Fruit fly (Drosophila melanogaster) whole organism, embryonic: ENCODE measurements around the gene Mekk1.

ENCODE experiments used
- Atf-2 ChIP-seq: fragments of 200-800 bp; sonication (Bioruptor generic); optimal IDR thresholded peaks from 2 replicates; lab custom pipeline; 2016; ENCODE audit warnings: missing biosample characterization, missing genetic modification characterization
- CG10959 ChIP-seq: fragments of 200-800 bp; sonication (Bioruptor generic); IDR thresholded peaks from 2 replicates; pipeline ENCODE4 v1.3.6; 2022; ENCODE audit warnings: missing biosample characterization, missing genetic modification characterization
- CG10979 ChIP-seq: fragments of 200-800 bp; sonication (Bioruptor generic); optimal IDR thresholded peaks from 2 replicates; lab custom pipeline; 2018; ENCODE audit warnings: missing biosample characterization, mild to moderate bottlenecking, missing genetic modification characterization, moderate library complexity
- CG11695 ChIP-seq: fragments of 200-800 bp; sonication (Bioruptor generic); IDR thresholded peaks from 3 replicates; pipeline ENCODE4 v1.3.6; 2022; ENCODE audit warnings: missing biosample characterization, missing genetic modification characterization
- CG12659 ChIP-seq: fragments of 200-800 bp; sonication (Bioruptor generic); optimal IDR thresholded peaks from 3 replicates; lab custom pipeline; 2017; ENCODE audit warnings: mild to moderate bottlenecking, missing biosample characterization, missing genetic modification reagents, missing genetic modification characterization
- CG12942 ChIP-seq: fragments of 200-800 bp; sonication (Bioruptor generic); optimal IDR thresholded peaks from 3 replicates; lab custom pipeline; 2016; ENCODE audit warnings: missing biosample characterization, missing genetic modification characterization
- CG14965 ChIP-seq: fragments of 200-800 bp; sonication (Bioruptor generic); optimal IDR thresholded peaks from 2 replicates; lab custom pipeline; 2016; ENCODE audit warnings: missing biosample characterization, missing genetic modification characterization, borderline replicate concordance
- CG2116 ChIP-seq: fragments of 200-800 bp; sonication (Bioruptor generic); optimal IDR thresholded peaks from 3 replicates; lab custom pipeline; 2018; ENCODE audit warnings: missing biosample characterization, mild to moderate bottlenecking, missing genetic modification characterization
- CG2875 ChIP-seq: fragments of 200-800 bp; sonication (Bioruptor generic); optimal IDR thresholded peaks from 2 replicates; lab custom pipeline; 2017; ENCODE audit warnings: missing biosample characterization, mild to moderate bottlenecking, missing genetic modification characterization, missing genetic modification reagents
- CG3065 ChIP-seq: fragments of 200-800 bp; sonication (Bioruptor generic); optimal IDR thresholded peaks from 2 replicates; lab custom pipeline; 2016; ENCODE audit warnings: missing biosample characterization, missing genetic modification characterization
- CG42726 ChIP-seq: fragments of 200-800 bp; sonication (Bioruptor generic); IDR thresholded peaks from 2 replicates; pipeline ENCODE4 v1.3.6; 2022; ENCODE audit warnings: missing biosample characterization, missing genetic modification characterization; ENCODE audit not compliant: partially characterized antibody
- CG6813 ChIP-seq: fragments of 200-800 bp; sonication (Bioruptor generic); optimal IDR thresholded peaks from 2 replicates; lab custom pipeline; 2017; ENCODE audit warnings: missing biosample characterization, missing genetic modification characterization, mild to moderate bottlenecking, moderate library complexity, missing genetic modification reagents
- CG7556 ChIP-seq: fragments of 200-800 bp; sonication (Bioruptor generic); optimal IDR thresholded peaks from 2 replicates; lab custom pipeline; 2017; ENCODE audit warnings: missing biosample characterization, mild to moderate bottlenecking, missing genetic modification characterization
- CG9817 ChIP-seq: fragments of 200-800 bp; sonication (Bioruptor generic); optimal IDR thresholded peaks from 2 replicates; lab custom pipeline; 2018; ENCODE audit warnings: missing biosample characterization, mild to moderate bottlenecking, missing genetic modification characterization, moderate library complexity
- Deaf1 ChIP-seq: fragments of 200-800 bp; optimal IDR thresholded peaks from 3 replicates; lab custom pipeline; 2019; ENCODE audit warnings: missing biosample characterization, mild to moderate bottlenecking, missing genetic modification characterization, moderate library complexity
- Fer2 ChIP-seq: fragments of 200-800 bp; sonication (Bioruptor generic); optimal IDR thresholded peaks from 2 replicates; lab custom pipeline; 2018; ENCODE audit warnings: missing biosample characterization, mild to moderate bottlenecking, missing genetic modification characterization, moderate library complexity
- H15 ChIP-seq: fragments of 200-800 bp; sonication (Bioruptor generic); IDR thresholded peaks from 3 replicates; pipeline ENCODE4 v1.3.6; 2022; ENCODE audit warnings: missing biosample characterization, missing genetic modification characterization
- HLHmδ ChIP-seq: fragments of 200-800 bp; sonication (Bioruptor generic); optimal IDR thresholded peaks from 2 replicates; lab custom pipeline; 2018; ENCODE audit warnings: missing biosample characterization, mild to moderate bottlenecking, missing genetic modification characterization, moderate library complexity
- Hmx ChIP-seq: fragments of 200-800 bp; sonication (Bioruptor generic); optimal IDR thresholded peaks from 2 replicates; lab custom pipeline; 2016; ENCODE audit warnings: missing biosample characterization, missing genetic modification characterization
- Hsf ChIP-seq: fragments of 200-800 bp; sonication (Bioruptor generic); optimal IDR thresholded peaks from 3 replicates; lab custom pipeline; 2016; ENCODE audit warnings: missing biosample characterization, missing genetic modification characterization
- Kr ChIP-seq: fragments of 200-800 bp; sonication (Bioruptor generic); optimal IDR thresholded peaks from 2 replicates; lab custom pipeline; 2017; ENCODE audit warnings: missing biosample characterization, mild to moderate bottlenecking, missing genetic modification characterization
- Lim3 ChIP-seq: fragments of 200-800 bp; sonication (Bioruptor generic); IDR thresholded peaks from 2 replicates; pipeline ENCODE4 v1.3.6; 2022; ENCODE audit warnings: missing biosample characterization, missing genetic modification characterization
- Mrtf ChIP-seq: fragments of 200-800 bp; sonication (Bioruptor generic); IDR thresholded peaks from 3 replicates; pipeline ENCODE4 v1.3.6; 2022; ENCODE audit warnings: missing biosample characterization, missing genetic modification characterization
- NK7.1 ChIP-seq: fragments of 200-800 bp; sonication (Bioruptor generic); optimal IDR thresholded peaks from 3 replicates; lab custom pipeline; 2016; ENCODE audit warnings: missing biosample characterization, missing genetic modification characterization
- Neu2 ChIP-seq: fragments of 200-800 bp; sonication (Bioruptor generic); optimal IDR thresholded peaks from 3 replicates; lab custom pipeline; 2016; ENCODE audit warnings: missing biosample characterization, missing genetic modification characterization, borderline replicate concordance
- Optix ChIP-seq: fragments of 200-800 bp; sonication (Bioruptor generic); IDR thresholded peaks from 3 replicates; pipeline ENCODE4 v1.3.6; 2022; ENCODE audit warnings: missing biosample characterization, missing genetic modification characterization
- Poxn ChIP-seq: fragments of 200-800 bp; sonication (Bioruptor generic); IDR thresholded peaks from 2 replicates; pipeline ENCODE4 v1.3.6; 2022; ENCODE audit warnings: missing biosample characterization, missing genetic modification characterization
- Spps ChIP-seq: fragments of 200-800 bp; sonication (Bioruptor generic); optimal IDR thresholded peaks from 2 replicates; lab custom pipeline; 2018; ENCODE audit warnings: missing biosample characterization, mild to moderate bottlenecking, missing genetic modification characterization
- TFAM ChIP-seq: fragments of 200-800 bp; sonication (Bioruptor generic); optimal IDR thresholded peaks from 2 replicates; lab custom pipeline; 2017; ENCODE audit warnings: missing biosample characterization, missing genetic modification characterization, inconsistent platforms
- Taf1 ChIP-seq: fragments of 200-800 bp; sonication (Bioruptor generic); IDR thresholded peaks from 2 replicates; pipeline ENCODE4 v1.3.6; 2022; ENCODE audit warnings: missing biosample characterization, missing genetic modification characterization
- ap ChIP-seq: fragments of 200-800 bp; sonication (Bioruptor generic); IDR thresholded peaks from 2 replicates; pipeline ENCODE4 v1.3.6; 2022; ENCODE audit warnings: missing biosample characterization, missing genetic modification characterization
- bab2 ChIP-seq: fragments of 200-800 bp; sonication (Bioruptor generic); optimal IDR thresholded peaks from 2 replicates; lab custom pipeline; 2016; ENCODE audit warnings: missing biosample characterization, missing genetic modification characterization
- bbx ChIP-seq: fragments of 200-800 bp; sonication (Bioruptor generic); IDR thresholded peaks from 2 replicates; pipeline ENCODE4 v1.3.6; 2022; ENCODE audit warnings: missing biosample characterization, missing genetic modification characterization; ENCODE audit not compliant: partially characterized antibody
- crc ChIP-seq: fragments of 200-800 bp; sonication (Bioruptor generic); optimal IDR thresholded peaks from 2 replicates; lab custom pipeline; 2016; ENCODE audit warnings: missing biosample characterization, missing genetic modification characterization
- croc ChIP-seq: fragments of 200-800 bp; sonication (Bioruptor generic); conservative IDR thresholded peaks from 3 replicates; pipeline ENCODE4 v1.3.6; 2022; ENCODE audit warnings: missing biosample characterization, missing genetic modification characterization
- crp ChIP-seq, 2 experiments: fragments of 200-800 bp; sonication (Bioruptor generic); optimal IDR thresholded peaks; 2 replicates in 1 of 2; 3 replicates in 1 of 2; lab custom pipeline; 2017; ENCODE audit warnings: missing biosample characterization in 2 of 2, missing genetic modification characterization in 2 of 2, mild to moderate bottlenecking in 1 of 2, moderate library complexity in 1 of 2
- cwo ChIP-seq: fragments of 200-800 bp; sonication (Bioruptor generic); optimal IDR thresholded peaks from 3 replicates; lab custom pipeline; 2017; ENCODE audit warnings: missing biosample characterization, missing genetic modification characterization, mild to moderate bottlenecking, moderate library complexity, missing genetic modification reagents
- da ChIP-seq: fragments of 200-800 bp; sonication (Bioruptor generic); optimal IDR thresholded peaks from 2 replicates; lab custom pipeline; 2016; ENCODE audit warnings: missing biosample characterization, missing genetic modification characterization
- dm ChIP-seq: fragments of 200-800 bp; sonication (Bioruptor generic); optimal IDR thresholded peaks from 3 replicates; lab custom pipeline; 2016; ENCODE audit warnings: missing biosample characterization, missing genetic modification characterization
- dpn ChIP-seq, 2 experiments: fragments of 200-800 bp; sonication (Bioruptor generic); optimal IDR thresholded peaks; 3 replicates each; lab custom pipeline; 2016; ENCODE audit warnings: missing biosample characterization in 2 of 2, missing genetic modification characterization in 2 of 2
- eve ChIP-seq, 2 experiments: fragments of >200 bp; optimal IDR thresholded peaks; 2 replicates each; lab custom pipeline; 2017; ENCODE audit warnings: missing biosample characterization in 2 of 2, missing genetic modification characterization in 2 of 2
- fu2 ChIP-seq: fragments of 200-800 bp; sonication (Bioruptor generic); optimal IDR thresholded peaks from 2 replicates; lab custom pipeline; 2016; ENCODE audit warnings: missing biosample characterization, missing genetic modification characterization
- gsb-n ChIP-seq: fragments of 200-800 bp; sonication (Bioruptor generic); optimal IDR thresholded peaks from 3 replicates; lab custom pipeline; 2018; ENCODE audit warnings: missing biosample characterization, mild to moderate bottlenecking, missing genetic modification characterization
- her ChIP-seq: fragments of 200-800 bp; sonication (Bioruptor generic); optimal IDR thresholded peaks from 2 replicates; lab custom pipeline; 2016; ENCODE audit warnings: missing biosample characterization, missing genetic modification characterization
- nmo ChIP-seq: fragments of 200-800 bp; sonication (Bioruptor generic); optimal IDR thresholded peaks from 2 replicates; lab custom pipeline; 2018; ENCODE audit warnings: missing biosample characterization, mild to moderate bottlenecking, missing genetic modification characterization, moderate library complexity
- otp ChIP-seq: fragments of 200-800 bp; sonication (Bioruptor generic); IDR thresholded peaks from 3 replicates; pipeline ENCODE4, ENCODE4 v1.3.6; 2022; ENCODE audit warnings: missing biosample characterization, missing genetic modification characterization
- pan ChIP-seq, 4 experiments: fragments of >200 bp in 3 of 4; fragments of 200-800 bp in 1 of 4; sonication (Bioruptor generic) in 1 of 4; optimal IDR thresholded peaks in 3 of 4; IDR thresholded peaks in 1 of 4; 2 replicates each; pipeline versions ENCODE4 v1.3.6 to Lab custom; 2017 to 2022; ENCODE audit warnings: missing biosample characterization in 2 of 4, missing genetic modification characterization in 2 of 4, mixed read lengths in 1 of 4
- sd ChIP-seq: fragments of 200-800 bp; sonication (Bioruptor generic); optimal IDR thresholded peaks from 3 replicates; lab custom pipeline; 2018; ENCODE audit warnings: missing biosample characterization, mild to moderate bottlenecking, missing genetic modification characterization, moderate library complexity
- trh ChIP-seq: fragments of 200-800 bp; sonication (Bioruptor generic); optimal IDR thresholded peaks from 2 replicates; lab custom pipeline; 2016; ENCODE audit warnings: missing biosample characterization, missing genetic modification characterization

Mekk1 gene

dm6 chr3R:18719767-18720341 lies 23.5 kb downstream of the Mekk1 start (continued):
- TF ChIP-seq Optix (peak; percentile 66; the same call in 1 of the 3 replicates), nmo (GFP tag; lab: Kevin White, UChicago) (peak; percentile 86), Kr (no peak), dm (GFP tag; lab: Kevin White, UChicago) (peak; percentile 59), crp (GFP tag; optimal IDR thresholded peaks at IDR 0.05; lab: Kevin White, UChicago) (peak in 1 of 2 experiments; percentile 18), Poxn (GFP tag; lab: Robert Waterston, UW) (no peak), eve (GFP tag; optimal IDR thresholded peaks at IDR 0.05; lab: Kevin White, UChicago) (peak; percentile 15 to 93), CG12659 (GFP tag; lab: Kevin White, UChicago) (peak; percentile 85), Hmx (GFP tag; lab: Kevin White, UChicago) (peak; percentile 46), gsb-n (tag; lab: Kevin White, UChicago) (peak; percentile 74), H15 (GFP tag; lab: Robert Waterston, UW) (peak; percentile 71), CG7556 (GFP tag; lab: Kevin White, UChicago) (peak; percentile 95), pan (optimal IDR thresholded peaks at IDR 0.05; lab: Kevin White, UChicago) (no peak), pan (GFP tag; optimal IDR thresholded peaks at IDR 0.05 in 1 of 2, IDR thresholded peaks at IDR 0.05 in 1 of 2) (peak in 1 of 2 experiments; percentile 88), CG11695 (GFP tag; lab: Robert Waterston, UW) (peak; percentile 81), CG2875 (GFP tag; lab: Kevin White, UChicago) (peak; percentile 71), Spps (tag; lab: Kevin White, UChicago) (peak; percentile 31), bab2 (peak; percentile 88), Mrtf (peak; percentile 84), Hsf (peak; percentile 82), CG14965 (peak; percentile 25), her (peak; percentile 80), croc (GFP tag; lab: Robert Waterston, UW) (peak; percentile 73; the same call in 2 of the 3 replicates), crc (GFP tag; lab: Kevin White, UChicago) (peak; percentile 74), sd (tag; lab: Kevin White, UChicago) (no peak), CG10979 (tag; lab: Kevin White, UChicago) (peak; percentile 86), CG3065 (GFP tag; lab: Kevin White, UChicago) (no peak), bbx (GFP tag; lab: Robert Waterston, UW) (no peak), Lim3 (peak; percentile 64), HLHmδ (GFP tag; lab: Kevin White, UChicago) (no peak), Taf1 (GFP tag; lab: Robert Waterston, UW) (peak; percentile 74), dpn (GFP tag; optimal IDR thresholded peaks at IDR 0.05; lab: Kevin White, UChicago) (peak; percentile 83 to 86), CG42726 (GFP tag; lab: Robert Waterston, UW) (no peak), Deaf1 (peak; percentile 66), CG9817 (tag; lab: Kevin White, UChicago) (peak; percentile 89), CG2116 (GFP tag; lab: Kevin White, UChicago) (peak; percentile 8), fu2 (GFP tag; lab: Kevin White, UChicago) (peak; percentile 73), NK7.1 (GFP tag; lab: Kevin White, UChicago) (peak; percentile 65), ap (GFP tag; lab: Robert Waterston, UW) (peak; percentile 62; the same call in 1 of the 2 replicates), Atf-2 (GFP tag; lab: Kevin White, UChicago) (peak; percentile 67), da (GFP tag; lab: Kevin White, UChicago) (peak; percentile 63), cwo (peak; percentile 89), CG10959 (no peak), trh (no peak), Fer2 (peak; percentile 81), otp (peak; percentile 63; the same call in 1 of the 3 replicates), CG12942 (peak; percentile 60), TFAM (GFP tag; lab: Kevin White, UChicago) (peak; percentile 26), Neu2 (GFP tag; lab: Kevin White, UChicago) (no peak), CG6813 (GFP tag; lab: Kevin White, UChicago) (peak; percentile 86)
